Worm (Caenorhabditis elegans): Measurements from ENCODE around the gene Y43F8B.10.

DNA sequence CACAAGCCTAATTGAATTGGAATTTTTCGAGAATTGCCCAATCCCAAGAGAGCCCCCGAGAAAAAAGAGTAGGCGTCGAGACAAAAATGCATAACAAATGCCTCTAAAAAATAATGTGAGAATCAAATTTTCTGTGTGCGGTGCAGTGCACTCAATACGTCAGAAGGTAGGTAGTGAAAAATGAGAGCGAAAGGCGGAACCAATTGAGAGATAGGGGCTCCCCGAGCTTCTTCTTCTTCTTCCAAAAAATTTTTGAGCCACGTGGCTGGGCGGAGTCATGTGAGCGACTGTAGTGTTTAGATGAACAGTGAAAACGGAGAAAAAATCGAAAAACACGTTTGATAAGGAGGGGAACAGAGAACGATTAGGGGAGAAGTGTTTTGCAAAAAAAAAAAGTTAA, 50.3 kb downstream of the Y43F8B.10 start:
- no peak for TF ChIP-seq unc-130 (GFP tag; optimal IDR thresholded peaks at IDR 0.05)
- no peak for TF ChIP-seq ama-1 (optimal IDR thresholded peaks at IDR 0.05)
- no peak for TF ChIP-seq ama-1 (GFP tag; optimal IDR thresholded peaks at IDR 0.05)
- TF ChIP-seq snpc-1.3 (tag; optimal IDR thresholded peaks at IDR 0.05; ENCODE audit: insufficient read depth) = no peak
- no peak for TF ChIP-seq him-1 (tag; optimal IDR thresholded peaks at IDR 0.05)
